Worm (Caenorhabditis elegans) whole organism, L1 larva: ENCODE data around the gene Y116F11B.2.

ENCODE experiments used
- aha-1 ChIP-seq: fragments of 150-350 bp; optimal IDR thresholded peaks from 2 replicates; lab custom pipeline; 2014; ENCODE audit warnings: missing biosample characterization, missing genetic modification characterization
- blmp-1 ChIP-seq: fragments of 150-350 bp; optimal IDR thresholded peaks from 2 replicates; lab custom pipeline; 2014; ENCODE audit warnings: missing biosample characterization, missing genetic modification characterization
- ceh-82 ChIP-seq, 3 experiments: fragments of 150-350 bp in 1 of 3; sonication (generic microtip) in 2 of 3; optimal IDR thresholded peaks; 2 replicates each; lab custom pipeline; 2014 to 2017; ENCODE audit warnings: missing biosample characterization in 3 of 3, missing genetic modification characterization in 3 of 3
- ceh-88 ChIP-seq: fragments of 200-800 bp; sonication (Bioruptor generic); IDR thresholded peaks from 2 replicates; pipeline ENCODE4 v1.3.6; 2022; ENCODE audit warnings: missing genetic modification characterization, missing compliant biosample characterization
- efl-3 ChIP-seq: fragments of 200-800 bp; sonication (Bioruptor generic); optimal IDR thresholded peaks from 2 replicates; lab custom pipeline; 2018; ENCODE audit warnings: mild to moderate bottlenecking, missing genetic modification characterization, missing compliant biosample characterization
- elt-2 ChIP-seq: sonication (generic microtip); optimal IDR thresholded peaks from 2 replicates; lab custom pipeline; 2016; ENCODE audit warnings: missing genetic modification characterization, mild to moderate bottlenecking, inconsistent platforms, missing compliant biosample characterization, missing genetic modification reagents
- fkh-10 ChIP-seq: sonication (generic microtip); optimal IDR thresholded peaks from 2 replicates; lab custom pipeline; 2017; ENCODE audit warnings: missing biosample characterization, missing genetic modification reagents, missing genetic modification characterization
- fkh-4 ChIP-seq: sonication (generic microtip); optimal IDR thresholded peaks from 2 replicates; lab custom pipeline; 2016; ENCODE audit warnings: missing compliant biosample characterization, missing genetic modification characterization, borderline replicate concordance
- grh-1 ChIP-seq: fragments of 200-800 bp; sonication (Bioruptor generic); IDR thresholded peaks from 2 replicates; pipeline ENCODE4 v1.3.6; 2022; ENCODE audit warnings: missing genetic modification reagents, missing genetic modification characterization, missing compliant biosample characterization
- isw-1 ChIP-seq: fragments of 200-800 bp; sonication (Bioruptor generic); IDR thresholded peaks from 2 replicates; pipeline ENCODE4 v1.3.6; 2022; ENCODE audit warnings: missing genetic modification characterization, missing compliant biosample characterization
- lin-13 ChIP-seq: fragments of 150-350 bp; optimal IDR thresholded peaks from 2 replicates; lab custom pipeline; 2014; ENCODE audit warnings: missing biosample characterization, missing genetic modification reagents, missing genetic modification characterization
- lin-14 ChIP-seq: fragments of 200-800 bp; sonication (Bioruptor generic); optimal IDR thresholded peaks from 2 replicates; lab custom pipeline; 2018; ENCODE audit warnings: mild to moderate bottlenecking, missing genetic modification characterization, moderate library complexity, missing compliant biosample characterization
- lin-15B ChIP-seq: fragments of 150-350 bp; sonication (generic microtip); optimal IDR thresholded peaks from 3 replicates; lab custom pipeline; 2014; ENCODE audit warnings: missing biosample characterization, missing genetic modification characterization
- lin-39 ChIP-seq: fragments of 150-350 bp; optimal IDR thresholded peaks from 2 replicates; lab custom pipeline; 2014; ENCODE audit warnings: missing biosample characterization, missing genetic modification reagents, missing genetic modification characterization
- mab-9 ChIP-seq: fragments of 200-800 bp; sonication (Bioruptor generic); IDR thresholded peaks from 2 replicates; pipeline ENCODE4 v1.3.6; 2022; ENCODE audit warnings: missing genetic modification reagents, missing genetic modification characterization, missing compliant biosample characterization
- nhr-19 ChIP-seq: fragments of 200-800 bp; sonication (Bioruptor generic); conservative IDR thresholded peaks from 2 replicates; pipeline ENCODE4 v1.3.6; 2022; ENCODE audit warnings: missing genetic modification characterization, missing compliant biosample characterization
- nhr-237 ChIP-seq: fragments of 150-350 bp; optimal IDR thresholded peaks from 2 replicates; lab custom pipeline; 2014; ENCODE audit warnings: missing biosample characterization, missing genetic modification characterization
- nhr-71 ChIP-seq: sonication (generic microtip); optimal IDR thresholded peaks from 2 replicates; lab custom pipeline; 2016; ENCODE audit warnings: mild to moderate bottlenecking, missing genetic modification characterization, moderate library complexity, missing compliant biosample characterization
- nhr-76 ChIP-seq: sonication (generic microtip); optimal IDR thresholded peaks from 2 replicates; lab custom pipeline; 2017; ENCODE audit warnings: missing biosample characterization, missing genetic modification characterization
- nhr-84 ChIP-seq: sonication (generic microtip); optimal IDR thresholded peaks from 2 replicates; lab custom pipeline; 2017; ENCODE audit warnings: missing biosample characterization, missing genetic modification characterization
- nhr-85 ChIP-seq: sonication (generic microtip); peaks from one replicate; lab custom pipeline; 2016; ENCODE audit warnings: missing genetic modification characterization, inconsistent platforms, missing compliant biosample characterization
- pqm-1 ChIP-seq: sonication (generic microtip); optimal IDR thresholded peaks from 3 replicates; lab custom pipeline; 2017; ENCODE audit warnings: missing biosample characterization, missing genetic modification characterization
- rnt-1 ChIP-seq: sonication (generic microtip); optimal IDR thresholded peaks from 2 replicates; lab custom pipeline; 2016; ENCODE audit warnings: mild to moderate bottlenecking, missing genetic modification characterization, moderate library complexity, missing compliant biosample characterization
- skn-1 ChIP-seq: fragments of 150-350 bp; optimal IDR thresholded peaks from 2 replicates; lab custom pipeline; 2014; ENCODE audit warnings: missing biosample characterization, missing genetic modification characterization
- snpc-4 ChIP-seq: fragments of 150-350 bp; optimal IDR thresholded peaks from 2 replicates; lab custom pipeline; 2014; ENCODE audit warnings: missing biosample characterization, missing genetic modification characterization
- snu-23 ChIP-seq: sonication (generic microtip); optimal IDR thresholded peaks from 2 replicates; lab custom pipeline; 2016; ENCODE audit warnings: missing genetic modification characterization, missing compliant biosample characterization
- sox-4 ChIP-seq: sonication (generic microtip); optimal IDR thresholded peaks from 2 replicates; lab custom pipeline; 2016; ENCODE audit warnings: missing genetic modification characterization, missing compliant biosample characterization
- sup-37 ChIP-seq: fragments of 200-800 bp; sonication (Bioruptor generic); optimal IDR thresholded peaks from 2 replicates; lab custom pipeline; 2018; ENCODE audit warnings: mild to moderate bottlenecking, missing genetic modification characterization, missing compliant biosample characterization
- tlp-1 ChIP-seq: fragments of 150-350 bp; optimal IDR thresholded peaks from 2 replicates; lab custom pipeline; 2014; ENCODE audit warnings: missing biosample characterization, missing genetic modification characterization
- unc-86 ChIP-seq: sonication (generic microtip); optimal IDR thresholded peaks from 2 replicates; lab custom pipeline; 2016; ENCODE audit warnings: missing genetic modification characterization, missing compliant biosample characterization
- unc-98 ChIP-seq: fragments of 200-800 bp; sonication (Bioruptor generic); IDR thresholded peaks from 2 replicates; pipeline ENCODE4 v1.3.6; 2022; ENCODE audit warnings: missing genetic modification characterization, missing compliant biosample characterization
- vab-15 ChIP-seq: sonication (generic microtip); optimal IDR thresholded peaks from 2 replicates; lab custom pipeline; 2017; ENCODE audit warnings: missing genotype, mild to moderate bottlenecking, missing genetic modification characterization, missing compliant biosample characterization
- ztf-11 ChIP-seq, 2 experiments: sonication (generic microtip); optimal IDR thresholded peaks; 2 replicates each; lab custom pipeline; 2016 to 2017; ENCODE audit warnings: missing genetic modification characterization in 2 of 2, missing biosample characterization in 1 of 2, missing compliant biosample characterization in 1 of 2

The Y116F11B.2 gene

ce11 chrV:19788360-19788759 is 12.6 kb downstream of the Y116F11B.2 start, which contains the start of gene clec-258:
TSS of gene clec-258 (plus strand) at chrV:19788440.
- TF ChIP-seq ceh-88 (GFP tag; lab: Robert Waterston, UW) (no peak), elt-2 (peak; percentile 54), unc-86 (tag; lab: Kevin White, UChicago) (no peak), rnt-1 (tag; lab: Kevin White, UChicago) (no peak), isw-1 (GFP tag; lab: Robert Waterston, UW) (no peak), tlp-1 (peak; percentile 14), fkh-4 (tag; lab: Kevin White, UChicago) (no peak)

- TF ChIP-seq nhr-71 (tag; lab: Kevin White, UChicago) = no peak
- TF ChIP-seq nhr-84 = no peak
- no peak for TF ChIP-seq lin-39 (tag; lab: Kevin White, UChicago)
- TF ChIP-seq lin-14 (GFP tag; lab: Kevin White, UChicago) = no peak
- no peak for TF ChIP-seq skn-1 (tag; lab: Kevin White, UChicago)
Measured at ce11 chrV:19783829-19784228, 17.1 kb downstream of the Y116F11B.2 start, which contains the start of gene srt-45. TSS of gene srt-45 (plus strand) at chrV:19784129.

DNA sequence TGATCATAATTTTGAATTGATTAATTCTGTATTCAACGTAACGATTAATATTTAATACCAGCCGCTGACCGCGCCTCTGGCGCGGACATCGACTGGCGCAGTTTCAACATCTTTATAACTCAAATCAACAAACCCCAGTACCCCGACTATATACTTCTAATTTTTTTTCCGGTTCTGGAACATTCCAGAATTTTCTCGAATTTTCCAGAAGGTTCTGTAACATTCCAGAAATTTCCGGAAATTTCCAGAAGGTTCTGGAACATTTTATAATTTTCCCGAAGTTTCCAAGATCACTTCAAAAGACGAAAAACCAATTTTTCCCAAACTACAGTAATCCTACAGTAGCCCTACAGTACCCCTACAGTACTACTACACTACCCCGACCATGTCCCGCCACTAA is 21.7 kb downstream of the Y116F11B.2 start:
- TF ChIP-seq efl-3 (GFP tag; lab: Kevin White, UChicago) (no peak), unc-98 (GFP tag; lab: Robert Waterston, UW) (no peak), nhr-71 (tag; lab: Kevin White, UChicago) (no peak), vab-15 (tag; lab: Kevin White, UChicago) (no peak), grh-1 (GFP tag; lab: Robert Waterston, UW) (no peak), skn-1 (tag; lab: Kevin White, UChicago) (no peak), sup-37 (GFP tag; lab: Kevin White, UChicago) (no peak), aha-1 (tag; lab: Kevin White, UChicago) (no peak), lin-13 (GFP tag; lab: Kevin White, UChicago) (no peak), nhr-85 (tag; lab: Kevin White, UChicago) (no peak), lin-14 (GFP tag; lab: Kevin White, UChicago) (no peak), ceh-82 (tag; optimal IDR thresholded peaks at IDR 0.05; lab: Kevin White, UChicago) (no peak), snu-23 (GFP tag; lab: Kevin White, UChicago) (no peak), fkh-10 (GFP tag; lab: Kevin White, UChicago) (no peak), blmp-1 (tag; lab: Kevin White, UChicago) (no peak), ztf-11 (tag; optimal IDR thresholded peaks at IDR 0.05; lab: Kevin White, UChicago) (no peak)

ce11 chrV:19778608-19779007 is 22.3 kb downstream of the Y116F11B.2 start, which contains the start of gene fbxa-194:
TSS of gene fbxa-194 (minus strand) at chrV:19778708.
- TF ChIP-seq nhr-19 (GFP tag; lab: Robert Waterston, UW) (no peak), pqm-1 (tag; lab: Kevin White, UChicago) (no peak), isw-1 (GFP tag; lab: Robert Waterston, UW) (no peak), ztf-11 (tag; optimal IDR thresholded peaks at IDR 0.05; lab: Kevin White, UChicago) (no peak), sox-4 (tag; lab: Kevin White, UChicago) (no peak), nhr-237 (tag; lab: Kevin White, UChicago) (no peak)

ce11 chrV:19777227-19777626 is 23.7 kb downstream of the Y116F11B.2 start, which contains the start of gene fbxa-118:
TSS of gene fbxa-118 (minus strand) at chrV:19777327.
- no peak for TF ChIP-seq snu-23 (GFP tag; lab: Kevin White, UChicago)
- TF ChIP-seq unc-98 (GFP tag; lab: Robert Waterston, UW) = no peak
- TF ChIP-seq nhr-76 = no peak
- no peak for TF ChIP-seq lin-15B
- no peak for TF ChIP-seq mab-9
- no peak for TF ChIP-seq snpc-4 (tag; lab: Kevin White, UChicago)
- no peak for TF ChIP-seq sup-37 (GFP tag; lab: Kevin White, UChicago)
- no peak for TF ChIP-seq nhr-237 (tag; lab: Kevin White, UChicago)
